Fruit fly (Drosophila melanogaster) whole organism, prepupa: Measurements from ENCODE around the gene CG9368.

ENCODE experiments used
- Blimp-1 ChIP-seq: fragments of 200-800 bp; sonication (Bioruptor generic); optimal IDR thresholded peaks from 3 replicates; lab custom pipeline; 2017; ENCODE audit warnings: missing biosample characterization, missing genetic modification characterization, mild to moderate bottlenecking, moderate library complexity, missing genetic modification reagents
- CG10631 ChIP-seq: fragments of 200-800 bp; sonication (Bioruptor generic); optimal IDR thresholded peaks from 2 replicates; lab custom pipeline; 2016; ENCODE audit warnings: missing biosample characterization, missing genetic modification characterization
- CG11294 ChIP-seq: fragments of 200-800 bp; sonication (Bioruptor generic); IDR thresholded peaks from 2 replicates; pipeline ENCODE4 v1.3.6; 2022; ENCODE audit warnings: missing biosample characterization, missing genetic modification characterization
- CG11762 ChIP-seq: fragments of 200-800 bp; sonication (Bioruptor generic); optimal IDR thresholded peaks from 3 replicates; lab custom pipeline; 2016; ENCODE audit warnings: missing biosample characterization, missing genetic modification characterization; ENCODE audit not compliant: insufficient read depth
- CG11902 ChIP-seq: fragments of 200-800 bp; sonication (Bioruptor generic); optimal IDR thresholded peaks from 3 replicates; lab custom pipeline; 2016; ENCODE audit warnings: missing biosample characterization, missing genetic modification characterization
- CG15336 ChIP-seq: fragments of 200-800 bp; sonication (Bioruptor generic); IDR thresholded peaks from 2 replicates; pipeline ENCODE4 v1.3.6; 2022; ENCODE audit warnings: missing biosample characterization, missing genetic modification characterization
- CG16779 ChIP-seq: fragments of 200-800 bp; sonication (Bioruptor generic); optimal IDR thresholded peaks from 3 replicates; lab custom pipeline; 2017; ENCODE audit warnings: missing biosample characterization, mild to moderate bottlenecking, missing genetic modification characterization
- CG3032 ChIP-seq: fragments of 200-800 bp; optimal IDR thresholded peaks from 2 replicates; lab custom pipeline; 2019; ENCODE audit warnings: missing biosample characterization, mild to moderate bottlenecking, missing genetic modification characterization, moderate library complexity
- CG31627 ChIP-seq: fragments of 200-800 bp; sonication (Bioruptor generic); optimal IDR thresholded peaks from 3 replicates; lab custom pipeline; 2016; ENCODE audit warnings: missing biosample characterization, missing genetic modification characterization
- CG32006 ChIP-seq: fragments of 200-800 bp; sonication (Bioruptor generic); optimal IDR thresholded peaks from 3 replicates; lab custom pipeline; 2017; ENCODE audit warnings: missing biosample characterization, mild to moderate bottlenecking, missing genetic modification characterization
- CG3919 ChIP-seq: fragments of 200-800 bp; sonication (Bioruptor generic); optimal IDR thresholded peaks from 3 replicates; lab custom pipeline; 2016; ENCODE audit warnings: missing biosample characterization, missing genetic modification characterization
- CG4318 ChIP-seq: fragments of 200-800 bp; sonication (Bioruptor generic); optimal IDR thresholded peaks from 3 replicates; lab custom pipeline; 2017; ENCODE audit warnings: missing biosample characterization, mild to moderate bottlenecking, missing genetic modification characterization
- CG6276 ChIP-seq: fragments of 200-800 bp; sonication (Bioruptor generic); optimal IDR thresholded peaks from 2 replicates; lab custom pipeline; 2017; ENCODE audit warnings: missing biosample characterization, mild to moderate bottlenecking, missing genetic modification characterization
- CG6792 ChIP-seq: fragments of 200-800 bp; sonication (Bioruptor generic); optimal IDR thresholded peaks from 3 replicates; lab custom pipeline; 2016; ENCODE audit warnings: missing biosample characterization, missing genetic modification characterization
- CG6808 ChIP-seq: fragments of 200-800 bp; sonication (Bioruptor generic); optimal IDR thresholded peaks from 3 replicates; lab custom pipeline; 2017; ENCODE audit warnings: missing biosample characterization, missing genetic modification characterization, mild to moderate bottlenecking, moderate library complexity, missing genetic modification reagents
- CG8119 ChIP-seq: fragments of 200-800 bp; sonication (Bioruptor generic); IDR thresholded peaks from 3 replicates; pipeline ENCODE4 v1.3.6; 2022; ENCODE audit warnings: missing biosample characterization, missing genetic modification characterization
- CG8319 ChIP-seq: fragments of 200-800 bp; sonication (Bioruptor generic); optimal IDR thresholded peaks from 3 replicates; lab custom pipeline; 2016; ENCODE audit warnings: missing biosample characterization, missing genetic modification characterization
- CG8632 ChIP-seq: fragments of 200-800 bp; sonication (Bioruptor generic); optimal IDR thresholded peaks from 3 replicates; lab custom pipeline; 2016; ENCODE audit warnings: missing biosample characterization, missing genetic modification characterization
- Eip75B ChIP-seq: fragments of 200-800 bp; sonication (Bioruptor generic); optimal IDR thresholded peaks from 3 replicates; lab custom pipeline; 2016; ENCODE audit warnings: missing biosample characterization, missing genetic modification characterization
- Eip78C ChIP-seq: fragments of 200-800 bp; sonication (Bioruptor generic); peaks from one replicate; lab custom pipeline; 2016; ENCODE audit warnings: missing biosample characterization, missing genetic modification characterization
- Eip93F ChIP-seq: fragments of 200-800 bp; sonication (Bioruptor generic); optimal IDR thresholded peaks from 2 replicates; lab custom pipeline; 2016; ENCODE audit warnings: missing biosample characterization, mild to moderate bottlenecking, missing genetic modification characterization
- Ets96B ChIP-seq: fragments of 200-800 bp; optimal IDR thresholded peaks from 2 replicates; lab custom pipeline; 2019; ENCODE audit warnings: missing biosample characterization, mild to moderate bottlenecking, missing genetic modification characterization, moderate library complexity
- Hr38 ChIP-seq: sonication (Bioruptor generic); optimal IDR thresholded peaks from 2 replicates; lab custom pipeline; 2016; ENCODE audit warnings: missing biosample characterization, missing genetic modification characterization
- Hr4 ChIP-seq: fragments of 200-800 bp; sonication (Bioruptor generic); optimal IDR thresholded peaks from 3 replicates; lab custom pipeline; 2016; ENCODE audit warnings: missing biosample characterization, missing genetic modification characterization
- Met ChIP-seq: fragments of 200-800 bp; sonication (Bioruptor generic); optimal IDR thresholded peaks from 3 replicates; lab custom pipeline; 2016; ENCODE audit warnings: missing biosample characterization, missing genetic modification characterization
- OdsH ChIP-seq: fragments of 200-800 bp; sonication (Bioruptor generic); optimal IDR thresholded peaks from 3 replicates; lab custom pipeline; 2016; ENCODE audit warnings: missing biosample characterization, missing genetic modification characterization
- Smox ChIP-seq: fragments of 200-800 bp; sonication (Bioruptor generic); optimal IDR thresholded peaks from 3 replicates; lab custom pipeline; 2016; ENCODE audit warnings: missing biosample characterization, missing genetic modification characterization
- Sox15 ChIP-seq: fragments of 200-800 bp; sonication (Bioruptor generic); optimal IDR thresholded peaks from 3 replicates; lab custom pipeline; 2016; ENCODE audit warnings: missing biosample characterization, missing genetic modification characterization
- achi ChIP-seq: fragments of 200-800 bp; sonication (Bioruptor generic); optimal IDR thresholded peaks from 3 replicates; lab custom pipeline; 2016; ENCODE audit warnings: missing biosample characterization, missing genetic modification characterization
- acj6 ChIP-seq: fragments of 200-800 bp; sonication (Bioruptor generic); optimal IDR thresholded peaks from 3 replicates; lab custom pipeline; 2016; ENCODE audit warnings: missing biosample characterization, missing genetic modification characterization
- dsx ChIP-seq: fragments of 200-800 bp; optimal IDR thresholded peaks from 3 replicates; lab custom pipeline; 2019; ENCODE audit warnings: missing biosample characterization, mild to moderate bottlenecking, missing genetic modification characterization, moderate library complexity; ENCODE audit not compliant: poor library complexity, severe bottlenecking
- eg ChIP-seq: fragments of 200-800 bp; sonication (Bioruptor generic); IDR thresholded peaks from 3 replicates; pipeline ENCODE4 v1.3.6; 2022; ENCODE audit warnings: missing biosample characterization, missing genetic modification characterization
- esn ChIP-seq: fragments of 200-800 bp; sonication (Bioruptor generic); optimal IDR thresholded peaks from 2 replicates; lab custom pipeline; 2016; ENCODE audit warnings: missing biosample characterization, mild to moderate bottlenecking, missing genetic modification characterization, moderate library complexity
- fd85E ChIP-seq: fragments of 200-800 bp; sonication (Bioruptor generic); optimal IDR thresholded peaks from 3 replicates; lab custom pipeline; 2016; ENCODE audit warnings: missing biosample characterization, missing genetic modification characterization
- fkh ChIP-seq: fragments of 200-800 bp; sonication (Bioruptor generic); optimal IDR thresholded peaks from 3 replicates; lab custom pipeline; 2017; ENCODE audit warnings: missing biosample characterization, mild to moderate bottlenecking, missing genetic modification characterization, moderate library complexity
- lz ChIP-seq: fragments of 200-800 bp; sonication (Bioruptor generic); optimal IDR thresholded peaks from 3 replicates; lab custom pipeline; 2016; ENCODE audit warnings: missing biosample characterization, missing genetic modification characterization
- net ChIP-seq: fragments of 200-800 bp; sonication (Bioruptor generic); optimal IDR thresholded peaks from 3 replicates; lab custom pipeline; 2016; ENCODE audit warnings: missing biosample characterization, missing genetic modification characterization
- pdm3 ChIP-seq: fragments of 200-800 bp; sonication (Bioruptor generic); optimal IDR thresholded peaks from 3 replicates; lab custom pipeline; 2016; ENCODE audit warnings: missing biosample characterization, missing genetic modification characterization
- salr ChIP-seq, 2 experiments: fragments of 200-800 bp; sonication (Bioruptor generic); optimal IDR thresholded peaks; 3 replicates each; lab custom pipeline; 2016 to 2018; ENCODE audit warnings: missing biosample characterization in 2 of 2, missing genetic modification characterization in 2 of 2, mild to moderate bottlenecking in 1 of 2
- svp ChIP-seq: fragments of 200-800 bp; sonication (Bioruptor generic); peaks from one replicate; lab custom pipeline; 2016; ENCODE audit warnings: missing biosample characterization, missing genetic modification characterization
- topi ChIP-seq: fragments of 200-800 bp; sonication (Bioruptor generic); optimal IDR thresholded peaks from 3 replicates; lab custom pipeline; 2016; ENCODE audit warnings: missing biosample characterization, missing genetic modification characterization

The CG9368 gene

DNA sequence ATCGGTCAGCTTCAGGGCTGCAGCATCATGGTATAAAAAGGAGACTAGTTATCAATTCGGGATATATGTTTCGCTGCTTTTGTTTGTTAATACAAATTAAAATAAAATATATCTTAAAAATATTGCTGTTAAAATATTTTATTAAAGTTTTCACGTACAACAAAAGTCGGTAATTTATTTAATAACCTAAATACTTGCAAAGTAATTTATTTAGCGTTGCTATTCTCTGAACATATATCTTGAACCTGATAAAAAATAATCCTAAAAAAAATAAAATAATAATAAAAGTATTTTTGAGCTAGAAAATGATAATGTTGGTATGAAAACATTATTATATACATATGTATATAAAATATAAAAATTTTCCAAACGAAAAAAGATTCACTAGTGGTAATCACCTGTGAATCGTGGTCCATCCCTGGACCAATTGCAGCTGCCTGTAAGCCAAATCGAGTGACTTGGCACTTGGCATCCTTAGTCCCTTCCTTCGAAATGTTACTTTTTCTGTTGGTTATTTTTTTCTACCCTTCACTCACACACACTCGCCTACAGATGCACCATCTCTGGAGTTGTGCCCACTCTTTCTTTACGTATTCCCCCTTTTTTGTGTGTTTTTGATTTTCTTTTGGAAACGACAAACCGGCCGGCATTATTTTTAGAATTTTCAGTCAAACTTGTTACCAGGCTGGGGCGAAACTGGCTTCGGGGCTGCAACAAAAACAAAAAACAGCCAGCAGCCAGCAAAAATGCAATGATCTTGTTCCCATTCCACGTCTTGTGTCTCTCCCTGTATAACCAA is 44.0 kb upstream of the CG9368 start (continued):
- peak; percentile 22 for TF ChIP-seq CG16779 (tag; lab: Kevin White, UChicago)
- peak; percentile 24 for TF ChIP-seq net (GFP tag; lab: Kevin White, UChicago)
- TF ChIP-seq topi = peak; percentile 25
- peak; percentile 84 for TF ChIP-seq CG10631 (GFP tag; lab: Kevin White, UChicago)
- TF ChIP-seq CG8632 = peak; percentile 80
- TF ChIP-seq fkh (GFP tag; lab: Kevin White, UChicago) = no peak
- peak; percentile 69 for TF ChIP-seq esn (GFP tag; lab: Kevin White, UChicago)
- peak; percentile 49 for TF ChIP-seq Sox15
- peak; percentile 32 for TF ChIP-seq Met (GFP tag; lab: Kevin White, UChicago)
- TF ChIP-seq CG8119 = peak; percentile 65
- TF ChIP-seq CG6792 (GFP tag; lab: Kevin White, UChicago) = peak; percentile 52
- peak; percentile 39 for TF ChIP-seq CG8319
- peak; percentile 73 for TF ChIP-seq OdsH

DNA sequence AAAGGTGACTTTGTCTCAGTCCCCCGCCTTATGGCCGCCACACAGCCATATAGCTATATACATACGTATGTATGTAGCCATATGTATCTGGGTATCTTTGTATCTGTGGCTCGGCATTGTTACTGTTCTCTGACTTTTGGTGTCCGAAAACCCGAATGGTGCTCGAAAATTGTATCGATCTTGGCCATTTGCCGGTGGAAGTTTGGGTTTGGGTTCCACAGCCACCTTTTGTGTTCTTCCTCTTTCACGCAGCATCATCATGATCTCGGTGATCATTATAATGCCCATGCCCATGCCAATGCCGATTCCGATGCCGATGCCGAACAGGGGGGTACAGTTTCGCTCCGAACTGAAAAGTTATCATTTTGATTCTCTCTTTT is 43.4 kb upstream of the CG9368 start:
- TF ChIP-seq CG8319 = no peak
- TF ChIP-seq CG31627 (GFP tag; lab: Kevin White, UChicago) = no peak
- TF ChIP-seq OdsH = no peak
- no peak for TF ChIP-seq CG6792 (GFP tag; lab: Kevin White, UChicago)
- TF ChIP-seq CG8119 = no peak
- TF ChIP-seq salr (GFP tag; optimal IDR thresholded peaks at IDR 0.05; lab: Kevin White, UChicago) = no peak
- TF ChIP-seq dsx (GFP tag; lab: Kevin White, UChicago) = peak; percentile 85
- TF ChIP-seq Blimp-1 = no peak
- no peak for TF ChIP-seq CG32006
- TF ChIP-seq Hr4 (GFP tag; lab: Kevin White, UChicago) = no peak
- TF ChIP-seq fd85E (GFP tag; lab: Kevin White, UChicago) = no peak
- TF ChIP-seq CG3032 = no peak
- no peak for TF ChIP-seq CG15336 (GFP tag; lab: Robert Waterston, UW)
- no peak for TF ChIP-seq CG11294
- TF ChIP-seq svp (GFP tag; lab: Kevin White, UChicago) = peak; percentile 34
- TF ChIP-seq CG6808 = peak; percentile 40
- TF ChIP-seq CG3919 (GFP tag; lab: Kevin White, UChicago) = no peak
- TF ChIP-seq Ets96B (tag; lab: Kevin White, UChicago) = no peak
- TF ChIP-seq CG11902 (GFP tag; lab: Kevin White, UChicago) = no peak
- no peak for TF ChIP-seq CG6276 (GFP tag; lab: Kevin White, UChicago)
- no peak for TF ChIP-seq CG11762
- TF ChIP-seq Smox (GFP tag; lab: Kevin White, UChicago) = no peak
- no peak for TF ChIP-seq lz (GFP tag; lab: Kevin White, UChicago)
- TF ChIP-seq acj6 (GFP tag; lab: Kevin White, UChicago) = no peak
- no peak for TF ChIP-seq Eip93F (GFP tag; lab: Kevin White, UChicago)
- no peak for TF ChIP-seq achi (GFP tag; lab: Kevin White, UChicago)
- TF ChIP-seq Eip78C = peak; percentile 70
- TF ChIP-seq topi = no peak
- no peak for TF ChIP-seq Hr38
- TF ChIP-seq Eip75B (GFP tag; lab: Kevin White, UChicago) = no peak
- TF ChIP-seq eg (GFP tag; lab: Robert Waterston, UW) = no peak
- no peak for TF ChIP-seq pdm3

DNA sequence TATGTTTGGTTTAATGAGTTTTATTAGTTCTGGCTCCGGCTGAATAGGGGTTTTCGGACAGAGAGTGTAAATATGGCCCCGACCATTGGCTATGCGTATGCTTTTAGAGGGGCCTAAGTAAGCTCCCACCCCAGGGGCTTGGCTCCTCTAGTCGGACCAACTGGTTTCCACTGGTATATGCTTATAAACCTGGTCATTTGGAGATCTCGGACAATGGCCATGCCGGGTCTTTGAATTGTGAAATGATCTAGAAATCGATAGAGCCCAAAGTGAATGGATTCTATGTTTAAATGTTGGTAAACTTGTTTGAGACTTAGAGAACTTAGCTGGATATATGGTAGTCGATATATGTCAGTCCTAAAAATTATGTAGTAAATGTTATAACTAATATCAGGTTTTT is 42.8 kb upstream of the CG9368 start:
- TF ChIP-seq Sox15 (no peak), CG4318 (GFP tag; lab: Kevin White, UChicago) (no peak), Eip78C (peak; percentile 25), fd85E (GFP tag; lab: Kevin White, UChicago) (no peak)
